Worm (Caenorhabditis elegans): ENCODE results near the gene F40F8.3.

Gene F40F8.3

ce11 chrII:11094431-11094830 lies 34.7 kb upstream of the F40F8.3 start:
- TF ChIP-seq snpc-4 (tag; optimal IDR thresholded peaks at IDR 0.05): no peak
- TF ChIP-seq sma-3 (GFP tag; optimal IDR thresholded peaks at IDR 0.05): no peak
- no peak for TF ChIP-seq nhr-10 (tag; optimal IDR thresholded peaks at IDR 0.05)
- TF ChIP-seq egl-27 (tag; optimal IDR thresholded peaks at IDR 0.05): no peak
- no peak for TF ChIP-seq nhr-237 (tag; optimal IDR thresholded peaks at IDR 0.05)
- TF ChIP-seq nhr-21 (tag; optimal IDR thresholded peaks at IDR 0.05): no peak

ce11 chrII:11096233-11096632 lies 32.9 kb upstream of the F40F8.3 start, which contains the start of gene nbs-1:
Gene nbs-1, minus strand, starts transcription at chrII:11096478.
- TF ChIP-seq nhr-25 (tag; optimal IDR thresholded peaks at IDR 0.05) (no peak), egl-27 (tag; optimal IDR thresholded peaks at IDR 0.05) (no peak), nhr-21 (tag; optimal IDR thresholded peaks at IDR 0.05) (no peak), unc-62 (GFP tag; optimal IDR thresholded peaks at IDR 0.05) (no peak), unc-39 (tag; optimal IDR thresholded peaks at IDR 0.05) (no peak), nhr-10 (tag; optimal IDR thresholded peaks at IDR 0.05) (no peak), ztf-11 (tag; optimal IDR thresholded peaks at IDR 0.05) (no peak), nhr-237 (tag; optimal IDR thresholded peaks at IDR 0.05) (no peak), blmp-1 (tag; optimal IDR thresholded peaks at IDR 0.05; ENCODE audit: insufficient read depth) (no peak), lin-11 (tag; optimal IDR thresholded peaks at IDR 0.05) (no peak), lin-39 (tag; optimal IDR thresholded peaks at IDR 0.05) (no peak), F13H6.1 (tag; optimal IDR thresholded peaks at IDR 0.05) (no peak), alr-1 (tag; optimal IDR thresholded peaks at IDR 0.05) (no peak), nhr-77 (tag; optimal IDR thresholded peaks at IDR 0.05) (no peak), elt-3 (tag; optimal IDR thresholded peaks at IDR 0.05) (no peak)

ce11 chrII:11097154-11097887 lies 31.8 kb upstream of the F40F8.3 start, which contains the start of the genes rpl-36.A and nuo-1:
Gene rpl-36.A, minus strand, starts transcription at chrII:11097204.
Gene nuo-1, plus strand, starts transcription at chrII:11097837.
- no peak for TF ChIP-seq nhr-6 (tag; optimal IDR thresholded peaks at IDR 0.05)
- peak in 1 of 2 experiments; percentile 13 for TF ChIP-seq mdl-1 (tag; optimal IDR thresholded peaks at IDR 0.05)
- peak; percentile 80 for TF ChIP-seq sma-3 (GFP tag; optimal IDR thresholded peaks at IDR 0.05)
- TF ChIP-seq ceh-16 (tag; optimal IDR thresholded peaks at IDR 0.05): no peak
- TF ChIP-seq C34F6.9 (tag; optimal IDR thresholded peaks at IDR 0.05): peak; percentile 94
- TF ChIP-seq nhr-10 (tag; optimal IDR thresholded peaks at IDR 0.05): no peak
- TF ChIP-seq nhr-25 (tag; optimal IDR thresholded peaks at IDR 0.05): peak; percentile 86
- TF ChIP-seq ama-1 (optimal IDR thresholded peaks at IDR 0.05): peak; percentile 43
- no peak for TF ChIP-seq alr-1 (tag; optimal IDR thresholded peaks at IDR 0.05)
- no peak for TF ChIP-seq skn-1 (tag; optimal IDR thresholded peaks at IDR 0.05)
- no peak for TF ChIP-seq unc-62 (GFP tag; optimal IDR thresholded peaks at IDR 0.05)
- peak; percentile 64 for TF ChIP-seq F13H6.1 (tag; optimal IDR thresholded peaks at IDR 0.05)
- TF ChIP-seq ztf-1 (GFP tag; conservative IDR thresholded peaks at IDR 0.05): no peak
- TF ChIP-seq gmeb-1 (tag; optimal IDR thresholded peaks at IDR 0.05): peak; percentile 83
- no peak for TF ChIP-seq nhr-237 (tag; optimal IDR thresholded peaks at IDR 0.05)
- peak; percentile 83 for TF ChIP-seq lin-13 (GFP tag; optimal IDR thresholded peaks at IDR 0.05)
- no peak for TF ChIP-seq egl-27 (tag; optimal IDR thresholded peaks at IDR 0.05)
- peak; percentile 90 for TF ChIP-seq nhr-129 (tag; optimal IDR thresholded peaks at IDR 0.05)
- peak; percentile 67 for TF ChIP-seq sma-9 (GFP tag; optimal IDR thresholded peaks at IDR 0.05)
- no peak for TF ChIP-seq sma-9 (tag; optimal IDR thresholded peaks at IDR 0.05)
- peak; percentile 30 for TF ChIP-seq mab-5 (tag; optimal IDR thresholded peaks at IDR 0.05)
- no peak for TF ChIP-seq nhr-11 (tag; optimal IDR thresholded peaks at IDR 0.05)
- TF ChIP-seq crh-2 (tag; optimal IDR thresholded peaks at IDR 0.05): peak; percentile 89
- peak; percentile 73 for TF ChIP-seq fos-1 (tag; optimal IDR thresholded peaks at IDR 0.05)
- no peak for TF ChIP-seq R02D3.7 (tag; optimal IDR thresholded peaks at IDR 0.05)
- peak; percentile 88 for TF ChIP-seq lin-11 (tag; optimal IDR thresholded peaks at IDR 0.05)
- TF ChIP-seq elt-1 (tag; optimal IDR thresholded peaks at IDR 0.05): no peak
- TF ChIP-seq dmd-4 (tag; optimal IDR thresholded peaks at IDR 0.05): no peak
- TF ChIP-seq blmp-1 (tag; optimal IDR thresholded peaks at IDR 0.05; ENCODE audit: insufficient read depth): peak; percentile 94
- no peak for TF ChIP-seq mbf-1 (tag; optimal IDR thresholded peaks at IDR 0.05)
- no peak for TF ChIP-seq peb-1 (tag; optimal IDR thresholded peaks at IDR 0.05)
- TF ChIP-seq Y55F3AM.14 (GFP tag; optimal IDR thresholded peaks at IDR 0.05): no peak
- no peak for TF ChIP-seq unc-39 (tag; optimal IDR thresholded peaks at IDR 0.05)
- TF ChIP-seq nhr-21 (tag; optimal IDR thresholded peaks at IDR 0.05): peak; percentile 83
- TF ChIP-seq nhr-12 (tag; optimal IDR thresholded peaks at IDR 0.05): no peak
- TF ChIP-seq lin-39 (tag; optimal IDR thresholded peaks at IDR 0.05): no peak
- TF ChIP-seq nhr-23 (tag; optimal IDR thresholded peaks at IDR 0.05): no peak
- no peak for TF ChIP-seq elt-3 (tag; optimal IDR thresholded peaks at IDR 0.05)
- no peak for TF ChIP-seq ceh-82 (tag; optimal IDR thresholded peaks at IDR 0.05)
- peak; percentile 97 for TF ChIP-seq unc-55 (GFP tag; optimal IDR thresholded peaks at IDR 0.05)
- TF ChIP-seq aly-2 (tag; optimal IDR thresholded peaks at IDR 0.05): no peak
- peak; percentile 66 for TF ChIP-seq zag-1 (tag; optimal IDR thresholded peaks at IDR 0.05)
- TF ChIP-seq snpc-4 (tag; optimal IDR thresholded peaks at IDR 0.05): peak; percentile 76
- no peak for TF ChIP-seq nhr-77 (tag; optimal IDR thresholded peaks at IDR 0.05)
- peak; percentile 54 for TF ChIP-seq ztf-4 (tag; optimal IDR thresholded peaks at IDR 0.05)
- TF ChIP-seq ZK546.5 (tag; optimal IDR thresholded peaks at IDR 0.05): peak; percentile 33
